Fruit fly (Drosophila melanogaster): ENCODE results near the gene PIG-Wb.

The PIG-Wb gene

DNA sequence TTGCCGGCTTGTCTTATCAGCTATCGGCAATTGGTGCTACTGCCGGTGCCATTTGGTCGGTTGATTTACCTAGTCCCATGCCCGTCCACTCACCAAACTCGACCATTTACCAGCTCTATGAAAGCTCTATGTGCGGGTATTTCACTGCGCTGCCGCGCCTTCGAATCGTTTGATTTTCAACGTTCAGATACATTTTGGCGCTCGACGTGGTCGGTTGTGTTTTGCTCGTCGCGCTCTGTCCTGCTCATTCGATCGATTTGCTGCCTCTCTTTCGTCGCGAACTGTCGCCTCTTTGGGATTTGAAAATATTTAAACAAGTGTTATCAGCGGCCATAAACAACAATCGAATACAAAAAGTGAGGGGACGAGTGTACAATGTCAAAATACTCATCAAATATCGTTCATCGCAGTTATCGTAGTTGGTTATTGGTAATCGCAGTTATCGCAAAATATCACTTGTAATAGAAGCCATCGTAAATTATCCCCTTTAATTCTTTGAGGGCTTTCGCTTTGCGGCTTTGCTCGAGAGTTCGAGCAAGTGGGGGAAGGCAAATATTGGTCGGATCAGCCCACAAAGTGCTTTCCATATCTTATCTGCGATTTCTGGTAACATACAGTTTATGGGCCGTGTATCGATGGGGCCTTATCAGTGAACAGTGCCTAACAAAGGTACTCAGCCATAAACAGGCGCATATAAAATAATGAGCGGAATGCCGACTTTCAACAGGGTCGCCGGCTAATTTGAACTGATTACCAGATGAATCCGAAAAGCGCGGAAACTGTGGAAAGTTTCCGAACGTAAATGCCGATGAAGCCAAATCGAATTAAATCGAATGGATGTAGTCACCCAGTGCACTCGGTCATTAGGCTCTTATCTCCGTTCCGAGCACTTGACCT, 4.0 kb upstream of the PIG-Wb start:
- no peak for TF ChIP-seq net (GFP tag; optimal IDR thresholded peaks at IDR 0.05)
- TF ChIP-seq svp (GFP tag) = peak; percentile 88
- TF ChIP-seq fkh (GFP tag; optimal IDR thresholded peaks at IDR 0.05) = peak; percentile 55
- TF ChIP-seq CG32006 (GFP tag; optimal IDR thresholded peaks at IDR 0.05) = no peak
- TF ChIP-seq CG34406 (GFP tag; optimal IDR thresholded peaks at IDR 0.05) = no peak
- TF ChIP-seq vri (GFP tag; optimal IDR thresholded peaks at IDR 0.05) = peak; percentile 60
- TF ChIP-seq Eip78C (GFP tag) = peak; percentile 22

DNA sequence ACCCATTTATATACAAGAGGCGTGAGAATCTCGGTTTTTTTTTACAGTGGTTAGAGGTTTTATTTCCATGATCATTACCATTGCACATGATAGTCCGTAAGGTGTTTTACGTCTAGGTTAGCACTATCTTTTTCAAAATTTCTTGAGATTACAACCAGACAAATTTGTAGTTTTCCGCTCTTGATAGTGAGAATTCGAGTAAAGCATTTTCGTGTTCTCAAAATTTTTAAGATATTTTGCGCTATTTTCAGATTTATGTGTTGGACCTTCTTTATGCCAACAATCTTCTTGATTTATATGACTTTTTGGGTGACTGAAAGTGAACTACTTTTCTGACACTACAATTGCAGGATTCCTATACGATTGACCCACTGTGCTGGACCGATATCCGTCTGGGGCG, 3.2 kb upstream of the PIG-Wb start:
- TF ChIP-seq Eip78C (GFP tag) = peak; percentile 65
- TF ChIP-seq CG3919 (GFP tag; optimal IDR thresholded peaks at IDR 0.05) = peak; percentile 15
- TF ChIP-seq fkh (GFP tag; optimal IDR thresholded peaks at IDR 0.05) = no peak
- TF ChIP-seq CG9139 (GFP tag; optimal IDR thresholded peaks at IDR 0.05) = no peak
- no peak for TF ChIP-seq CG11762 (GFP tag; optimal IDR thresholded peaks at IDR 0.05; ENCODE audit: insufficient read depth)
- TF ChIP-seq Lpt (GFP tag; optimal IDR thresholded peaks at IDR 0.05) = no peak
- no peak for TF ChIP-seq CG6808 (GFP tag; optimal IDR thresholded peaks at IDR 0.05)
- peak; percentile 14 for TF ChIP-seq Eip75B (GFP tag; optimal IDR thresholded peaks at IDR 0.05)
- no peak for TF ChIP-seq Eip93F (GFP tag; optimal IDR thresholded peaks at IDR 0.05)
- no peak for TF ChIP-seq CG16779 (tag; optimal IDR thresholded peaks at IDR 0.05)
- TF ChIP-seq CG15336 (GFP tag; IDR thresholded peaks at IDR 0.05) = peak; percentile 40; the same call in 1 of the 2 replicates
- TF ChIP-seq CG8632 (GFP tag; optimal IDR thresholded peaks at IDR 0.05) = no peak
- peak; percentile 26 for TF ChIP-seq pdm3 (GFP tag; optimal IDR thresholded peaks at IDR 0.05)
- TF ChIP-seq Met (GFP tag; optimal IDR thresholded peaks at IDR 0.05) = peak; percentile 30
- TF ChIP-seq Ets21C (GFP tag; optimal IDR thresholded peaks at IDR 0.05) = no peak
- peak; percentile 18 for TF ChIP-seq acj6 (GFP tag; optimal IDR thresholded peaks at IDR 0.05)
- TF ChIP-seq CG10669 (GFP tag; optimal IDR thresholded peaks at IDR 0.05) = no peak
- no peak for TF ChIP-seq fd85E (GFP tag; optimal IDR thresholded peaks at IDR 0.05)
- TF ChIP-seq CG6854 (GFP tag; optimal IDR thresholded peaks at IDR 0.05) = no peak
- no peak for TF ChIP-seq CG3032 (tag; optimal IDR thresholded peaks at IDR 0.05)
- TF ChIP-seq ss (GFP tag; optimal IDR thresholded peaks at IDR 0.05) = peak in 1 of 2 experiments; percentile 9
- peak; percentile 35 for TF ChIP-seq Smox (GFP tag; optimal IDR thresholded peaks at IDR 0.05)
- no peak for TF ChIP-seq Hr38 (GFP tag; optimal IDR thresholded peaks at IDR 0.05)
- no peak for TF ChIP-seq vri (GFP tag; optimal IDR thresholded peaks at IDR 0.05)
- peak; percentile 5 for TF ChIP-seq Sox14 (GFP tag; optimal IDR thresholded peaks at IDR 0.05)
- TF ChIP-seq spab (GFP tag; optimal IDR thresholded peaks at IDR 0.05) = no peak
- peak; percentile 15 for TF ChIP-seq Sox15 (GFP tag; optimal IDR thresholded peaks at IDR 0.05)
- no peak for TF ChIP-seq svp (GFP tag)
- peak; percentile 60 for TF ChIP-seq CG31627 (GFP tag; optimal IDR thresholded peaks at IDR 0.05)
- TF ChIP-seq CG32006 (GFP tag; optimal IDR thresholded peaks at IDR 0.05) = peak; percentile 64
- peak; percentile 7 for TF ChIP-seq achi (GFP tag; optimal IDR thresholded peaks at IDR 0.05)
- no peak for TF ChIP-seq dsx (GFP tag; optimal IDR thresholded peaks at IDR 0.05; ENCODE audit: poor library complexity, severe bottlenecking)
- peak; percentile 48 for TF ChIP-seq Hr4 (GFP tag; optimal IDR thresholded peaks at IDR 0.05)
- no peak for TF ChIP-seq Blimp-1 (GFP tag; optimal IDR thresholded peaks at IDR 0.05)
- peak; percentile 38 for TF ChIP-seq OdsH (GFP tag; optimal IDR thresholded peaks at IDR 0.05)
- no peak for TF ChIP-seq Ets96B (tag; optimal IDR thresholded peaks at IDR 0.05)
- TF ChIP-seq eg (GFP tag; IDR thresholded peaks at IDR 0.05) = no peak; the same call in 2 of the 3 replicates
- TF ChIP-seq CG8119 (GFP tag; IDR thresholded peaks at IDR 0.05) = 0 out of 3 replicates have a peak, but pooled peaks have one; percentile 18
- no peak for TF ChIP-seq Gug (GFP tag; IDR thresholded peaks at IDR 0.05)
- peak; percentile 23 for TF ChIP-seq CG10631 (GFP tag; optimal IDR thresholded peaks at IDR 0.05)
- peak; percentile 41 for TF ChIP-seq esn (GFP tag; optimal IDR thresholded peaks at IDR 0.05)
- TF ChIP-seq CG7368 (GFP tag; optimal IDR thresholded peaks at IDR 0.05) = no peak
- peak; percentile 38 for TF ChIP-seq CG6792 (GFP tag; optimal IDR thresholded peaks at IDR 0.05)
- peak; percentile 49 for TF ChIP-seq topi (GFP tag; optimal IDR thresholded peaks at IDR 0.05)
- peak; percentile 22 for TF ChIP-seq lz (GFP tag; optimal IDR thresholded peaks at IDR 0.05)
- TF ChIP-seq CG6276 (GFP tag; optimal IDR thresholded peaks at IDR 0.05) = no peak
